Worm (Caenorhabditis elegans) whole organism, mixed stage, embryonic: ENCODE measurements around the gene ints-11.

Experiments used
- bed-3 ChIP-seq: fragments of 200-800 bp; sonication (Bioruptor generic); optimal IDR thresholded peaks from 3 replicates; lab custom pipeline; 2018; ENCODE audit warnings: mild to moderate bottlenecking, missing genetic modification characterization, moderate library complexity, missing compliant biosample characterization
- blmp-1 ChIP-seq: fragments of 150-350 bp; optimal IDR thresholded peaks from 2 replicates; lab custom pipeline; 2014; ENCODE audit warnings: missing biosample characterization, missing genetic modification characterization
- ces-1 ChIP-seq: fragments of 150-350 bp; optimal IDR thresholded peaks from 2 replicates; lab custom pipeline; 2014; ENCODE audit warnings: missing biosample characterization, missing genetic modification reagents, missing genetic modification characterization
- elt-1 ChIP-seq: sonication (generic microtip); optimal IDR thresholded peaks from 2 replicates; lab custom pipeline; 2017; ENCODE audit warnings: missing genetic modification characterization, mild to moderate bottlenecking, missing compliant biosample characterization, antibody characterized with exemption, moderate library complexity, borderline replicate concordance; ENCODE audit not compliant: insufficient read depth
- elt-3 ChIP-seq: fragments of 150-350 bp; optimal IDR thresholded peaks from 2 replicates; lab custom pipeline; 2014; ENCODE audit warnings: missing biosample characterization, missing genetic modification characterization
- nhr-12 ChIP-seq: fragments of 150-350 bp; optimal IDR thresholded peaks from 2 replicates; lab custom pipeline; 2014; ENCODE audit warnings: missing biosample characterization, missing genetic modification characterization
- nhr-28 ChIP-seq: fragments of 150-350 bp; optimal IDR thresholded peaks from 2 replicates; lab custom pipeline; 2014; ENCODE audit warnings: missing biosample characterization, missing genetic modification characterization
- pha-4 ChIP-seq: fragments of 150-350 bp; optimal IDR thresholded peaks from 2 replicates; lab custom pipeline; 2018; ENCODE audit warnings: missing biosample characterization, missing genetic modification reagents, missing genetic modification characterization
- unc-39 ChIP-seq: fragments of 150-350 bp; optimal IDR thresholded peaks from 2 replicates; lab custom pipeline; 2014; ENCODE audit warnings: missing biosample characterization, missing genetic modification characterization
- ztf-11 ChIP-seq: fragments of 150-350 bp; optimal IDR thresholded peaks from 2 replicates; lab custom pipeline; 2014; ENCODE audit warnings: missing biosample characterization, missing genetic modification characterization

ce11 chrII:8135953-8136352 lies 7.3 kb downstream of the ints-11 start:
- no peak for TF ChIP-seq blmp-1 (tag; lab: Kevin White, UChicago)
- no peak for TF ChIP-seq elt-3 (tag; lab: Kevin White, UChicago)
- TF ChIP-seq nhr-28 (tag; lab: Kevin White, UChicago) = no peak
- no peak for TF ChIP-seq ztf-11
- TF ChIP-seq ces-1 (GFP tag; lab: Kevin White, UChicago) = no peak
- TF ChIP-seq nhr-12 (tag; lab: Kevin White, UChicago) = no peak
- TF ChIP-seq pha-4 (tag; lab: Kevin White, UChicago) = no peak
- TF ChIP-seq bed-3 (GFP tag; lab: Kevin White, UChicago) = no peak
- no peak for TF ChIP-seq elt-1 (tag; lab: Kevin White, UChicago)
- TF ChIP-seq unc-39 = no peak
